Fruit fly (Drosophila melanogaster) whole organism, pupa: ENCODE results near the gene Sh3beta.
A peak's percentile ranks its signal among the peaks of the same experiment; 100 is the strongest.

ENCODE experiments used
- CG10348 ChIP-seq: fragments of 200-800 bp; sonication (Bioruptor generic); IDR thresholded peaks from 2 replicates; pipeline ENCODE4 v1.3.6; 2022; ENCODE audit warnings: missing biosample characterization, missing genetic modification characterization
- CG12605 ChIP-seq: fragments of 200-800 bp; sonication (Bioruptor generic); IDR thresholded peaks from 2 replicates; pipeline ENCODE4 v1.3.6; 2022; ENCODE audit warnings: missing biosample characterization, missing genetic modification characterization
- CG13204 ChIP-seq: fragments of 200-800 bp; sonication (Bioruptor generic); optimal IDR thresholded peaks from 2 replicates; lab custom pipeline; 2018; ENCODE audit warnings: missing biosample characterization, mild to moderate bottlenecking, missing genetic modification characterization, moderate library complexity
- CG14655 ChIP-seq: fragments of 200-800 bp; sonication (Bioruptor generic); optimal IDR thresholded peaks from 3 replicates; lab custom pipeline; 2017; ENCODE audit warnings: mild to moderate bottlenecking, missing biosample characterization, missing genetic modification reagents, missing genetic modification characterization
- CG15710 ChIP-seq: fragments of 200-800 bp; sonication (Bioruptor generic); optimal IDR thresholded peaks from 2 replicates; lab custom pipeline; 2018; ENCODE audit warnings: missing biosample characterization, mild to moderate bottlenecking, missing genetic modification characterization, moderate library complexity
- CG17806 ChIP-seq: fragments of 200-800 bp; sonication (Bioruptor generic); optimal IDR thresholded peaks from 2 replicates; lab custom pipeline; 2018; ENCODE audit warnings: missing biosample characterization, mild to moderate bottlenecking, missing genetic modification characterization, moderate library complexity
- CG32121 ChIP-seq: fragments of 200-800 bp; sonication (Bioruptor generic); IDR thresholded peaks from 2 replicates; pipeline ENCODE4 v1.3.6; 2022; ENCODE audit warnings: missing biosample characterization, missing genetic modification characterization
- CG34367 ChIP-seq: fragments of 200-800 bp; sonication (Bioruptor generic); optimal IDR thresholded peaks from 2 replicates; lab custom pipeline; 2018; ENCODE audit warnings: missing biosample characterization, mild to moderate bottlenecking, missing genetic modification characterization
- CG4496 ChIP-seq: fragments of 200-800 bp; sonication (Bioruptor generic); IDR thresholded peaks from 3 replicates; pipeline ENCODE4 v1.3.6; 2022; ENCODE audit warnings: missing biosample characterization, missing genetic modification characterization
- CG8159 ChIP-seq: fragments of 200-800 bp; sonication (Bioruptor generic); optimal IDR thresholded peaks from 3 replicates; lab custom pipeline; 2018; ENCODE audit warnings: missing biosample characterization, mild to moderate bottlenecking, missing genetic modification characterization, moderate library complexity
- CG8301 ChIP-seq: fragments of 200-800 bp; sonication (Bioruptor generic); optimal IDR thresholded peaks from 2 replicates; lab custom pipeline; 2018; ENCODE audit warnings: missing biosample characterization, mild to moderate bottlenecking, missing genetic modification characterization
- CG9948 ChIP-seq: fragments of 200-800 bp; sonication (Bioruptor generic); optimal IDR thresholded peaks from 2 replicates; lab custom pipeline; 2018; ENCODE audit warnings: missing biosample characterization, mild to moderate bottlenecking, missing genetic modification characterization, moderate library complexity
- D1 ChIP-seq: fragments of 200-800 bp; sonication (Bioruptor generic); optimal IDR thresholded peaks from 2 replicates; lab custom pipeline; 2018; ENCODE audit warnings: missing biosample characterization, mild to moderate bottlenecking, missing genetic modification characterization, moderate library complexity
- EcR ChIP-seq: fragments of 200-800 bp; sonication (Bioruptor generic); optimal IDR thresholded peaks from 3 replicates; lab custom pipeline; 2019; ENCODE audit warnings: missing biosample characterization, missing genetic modification characterization, mild to moderate bottlenecking, moderate library complexity, missing genetic modification reagents
- Ets98B ChIP-seq: fragments of 200-800 bp; sonication (Bioruptor generic); IDR thresholded peaks from 2 replicates; pipeline ENCODE4 v1.3.6; 2022; ENCODE audit warnings: missing biosample characterization, missing genetic modification characterization
- Pif1A ChIP-seq: fragments of 200-800 bp; sonication (Bioruptor generic); optimal IDR thresholded peaks from 3 replicates; lab custom pipeline; 2016; ENCODE audit warnings: missing biosample characterization, missing genetic modification characterization
- Pif1B ChIP-seq: fragments of 200-800 bp; sonication (Bioruptor generic); optimal IDR thresholded peaks from 3 replicates; lab custom pipeline; 2016; ENCODE audit warnings: missing biosample characterization, missing genetic modification characterization
- Snoo ChIP-seq: fragments of 200-800 bp; sonication (Bioruptor generic); optimal IDR thresholded peaks from 3 replicates; lab custom pipeline; 2017; ENCODE audit warnings: missing biosample characterization, mild to moderate bottlenecking, missing genetic modification characterization, inconsistent platforms
- fd96Ca ChIP-seq: fragments of 200-800 bp; sonication (Bioruptor generic); IDR thresholded peaks from 3 replicates; pipeline ENCODE4 v1.3.6; 2022; ENCODE audit warnings: missing biosample characterization, missing genetic modification characterization
- gl ChIP-seq: fragments of 200-800 bp; sonication (Bioruptor generic); optimal IDR thresholded peaks from 2 replicates; lab custom pipeline; 2018; ENCODE audit warnings: missing biosample characterization, mild to moderate bottlenecking, missing genetic modification characterization
- rn ChIP-seq: fragments of 200-800 bp; sonication (Bioruptor generic); IDR thresholded peaks from 2 replicates; pipeline ENCODE4 v1.3.6; 2022; ENCODE audit warnings: missing biosample characterization, missing genetic modification characterization

Sh3beta gene

DNA sequence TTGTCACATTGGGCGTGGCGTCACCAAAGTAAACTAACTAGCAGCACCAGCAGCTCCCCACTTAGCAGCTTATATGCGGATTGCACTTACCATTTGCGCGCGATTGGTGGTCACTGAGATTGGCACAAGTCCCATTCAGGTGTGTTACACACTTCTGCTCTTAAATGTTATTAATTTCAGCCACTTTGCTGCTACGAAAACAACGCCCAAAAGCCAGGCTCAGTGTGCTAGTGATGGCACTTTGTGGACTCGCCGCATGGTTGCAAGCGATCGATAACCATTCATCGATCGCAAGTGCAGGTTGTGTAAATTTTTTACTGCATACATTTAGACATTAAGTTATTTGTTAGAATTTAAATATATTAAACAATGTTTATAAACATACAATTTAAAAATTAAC lies 34.1 kb downstream of the Sh3beta start, which contains the start of the genes wrm1 and wrm2:
Gene wrm1, minus strand, starts transcription at position 237 of the 400 bp plus-strand sequence.
Gene wrm2, minus strand, starts transcription at position 237 of the 400 bp plus-strand sequence.
- TF ChIP-seq CG4496 (GFP tag; lab: Robert Waterston, UW) = 0 out of 3 replicates have a peak, but pooled peaks have one; percentile 16
- no peak for TF ChIP-seq Pif1A (GFP tag; lab: Kevin White, UChicago)
- TF ChIP-seq, all 21 proteins: peak for 1

DNA sequence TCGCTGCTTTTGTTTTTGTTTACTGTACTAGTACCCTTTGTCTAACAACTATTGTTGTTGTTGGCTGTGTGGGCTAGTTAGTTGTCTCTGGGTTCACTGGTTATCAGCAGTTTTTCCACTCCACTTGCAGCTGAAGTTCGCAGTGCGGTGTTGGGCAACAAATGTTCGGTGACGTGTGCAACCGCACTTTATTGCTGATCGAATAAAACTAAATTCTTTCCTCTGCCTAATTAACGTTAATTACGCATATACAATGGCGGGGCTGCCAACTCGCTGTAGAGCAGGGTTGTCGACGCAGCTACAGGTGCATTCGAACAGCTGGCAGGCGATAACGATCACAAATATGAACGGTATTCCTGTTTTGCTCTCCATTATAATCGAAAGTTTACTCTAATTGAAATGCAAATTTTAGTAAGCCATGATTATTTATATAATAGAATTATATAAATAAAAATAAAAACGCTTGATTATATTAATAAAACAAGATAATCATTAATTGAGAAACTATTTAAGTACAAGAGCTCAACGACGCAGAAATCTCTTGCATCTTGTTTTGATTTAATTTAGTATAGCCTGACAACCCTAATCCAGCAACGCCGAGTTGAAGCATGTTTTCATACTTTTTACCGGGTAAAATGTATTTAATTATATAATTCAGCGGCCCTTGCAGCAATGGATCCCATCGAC lies 40.4 kb downstream of the Sh3beta start, which contains the start of the genes mrva, CG42307 and mus312:
Gene mrva, minus strand, starts transcription at position 276 of the 687 bp plus-strand sequence.
Gene CG42307, plus strand, starts transcription at position 566 of the 687 bp plus-strand sequence.
Gene mus312, plus strand, starts transcription at position 566 of the 687 bp plus-strand sequence.
- peak; percentile 82 for TF ChIP-seq Snoo (tag; lab: Kevin White, UChicago)
- TF ChIP-seq CG32121 (GFP tag; lab: Robert Waterston, UW) = peak; percentile 79
- TF ChIP-seq CG15710 = peak; percentile 90
- peak; percentile 70 for TF ChIP-seq EcR (GFP tag; lab: Kevin White, UChicago)
- peak; percentile 51; the same call in 1 of the 2 replicates for TF ChIP-seq CG12605 (GFP tag; lab: Robert Waterston, UW)
- peak; percentile 73 for TF ChIP-seq CG34367
- peak; percentile 80 for TF ChIP-seq CG9948 (tag; lab: Kevin White, UChicago)
- TF ChIP-seq CG4496 (GFP tag; lab: Robert Waterston, UW) = peak; percentile 82
- TF ChIP-seq CG8159 (tag; lab: Kevin White, UChicago) = peak; percentile 89
- no peak for TF ChIP-seq Pif1B (GFP tag; lab: Kevin White, UChicago)
- peak; percentile 83 for TF ChIP-seq CG17806
- TF ChIP-seq CG8301 = no peak
- no peak for TF ChIP-seq rn (GFP tag; lab: Robert Waterston, UW)
- TF ChIP-seq fd96Ca = peak; percentile 23; the same call in 1 of the 3 replicates
- peak; percentile 57 for TF ChIP-seq Ets98B (GFP tag; lab: Robert Waterston, UW)
- TF ChIP-seq, all 21 proteins: peak for 12

DNA sequence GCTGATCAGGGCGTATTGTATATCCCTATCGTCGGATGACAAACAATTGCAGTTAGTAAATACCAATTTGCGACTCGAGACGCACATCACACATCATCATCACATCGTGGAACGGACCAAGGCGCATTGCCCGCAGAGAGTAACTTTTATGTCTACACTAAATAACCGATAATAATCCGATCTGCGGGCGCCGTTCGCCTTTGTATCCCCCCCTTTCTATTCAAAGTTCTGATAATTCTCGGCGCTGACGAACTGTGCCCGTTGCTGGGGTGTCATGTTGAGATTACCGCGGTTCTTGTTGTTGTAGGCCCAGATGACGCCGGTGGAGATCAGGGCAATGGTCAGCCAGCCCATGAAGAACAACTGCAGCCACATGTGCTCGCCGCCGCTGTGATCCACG lies 42.4 kb downstream of the Sh3beta start:
- TF ChIP-seq EcR (GFP tag; lab: Kevin White, UChicago) = peak; percentile 53
- no peak for TF ChIP-seq CG10348

DNA sequence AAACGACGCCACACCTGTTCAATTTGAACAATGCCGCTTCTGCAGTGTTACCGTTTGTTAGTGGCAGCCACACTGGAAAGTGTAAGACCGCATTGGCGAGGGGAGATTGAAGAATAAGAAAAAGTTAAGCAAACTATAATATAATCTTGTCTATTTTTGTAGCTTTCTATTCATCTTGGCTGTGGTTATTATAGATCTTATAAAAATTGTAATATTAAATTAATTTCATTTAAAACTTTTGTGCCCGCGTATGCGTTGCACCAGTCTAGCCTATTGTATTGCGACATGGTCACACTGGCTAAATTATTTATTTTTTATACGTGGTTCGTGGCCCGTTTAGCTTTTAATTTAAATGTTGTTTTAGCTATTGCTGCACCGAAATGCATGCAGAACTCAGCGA lies 45.7 kb downstream of the Sh3beta start, which contains the start of the genes RhoGEF4 and Rint1:
Gene RhoGEF4, minus strand, starts transcription at position 64 of the 400 bp plus-strand sequence.
Gene Rint1, plus strand, starts transcription at position 272 of the 400 bp plus-strand sequence.
- TF ChIP-seq CG4496 (GFP tag; lab: Robert Waterston, UW) (0 out of 3 replicates have a peak, but pooled peaks have one; percentile 30), CG12605 (GFP tag; lab: Robert Waterston, UW) (no peak), CG9948 (tag; lab: Kevin White, UChicago) (peak; percentile 36), Snoo (tag; lab: Kevin White, UChicago) (no peak), EcR (GFP tag; lab: Kevin White, UChicago) (no peak), CG8301 (no peak), CG34367 (no peak), CG14655 (no peak), Pif1B (GFP tag; lab: Kevin White, UChicago) (no peak), rn (GFP tag; lab: Robert Waterston, UW) (no peak), CG32121 (GFP tag; lab: Robert Waterston, UW) (peak; percentile 43; the same call in 1 of the 2 replicates), Ets98B (GFP tag; lab: Robert Waterston, UW) (no peak), fd96Ca (peak; percentile 43; the same call in 1 of the 3 replicates), CG15710 (peak; percentile 40), Pif1A (GFP tag; lab: Kevin White, UChicago) (no peak), CG13204 (GFP tag; lab: Kevin White, UChicago) (no peak), gl (tag; lab: Kevin White, UChicago) (no peak), CG17806 (peak; percentile 16), D1 (tag; lab: Kevin White, UChicago) (no peak), CG8159 (tag; lab: Kevin White, UChicago) (peak; percentile 62), CG10348 (no peak)

DNA sequence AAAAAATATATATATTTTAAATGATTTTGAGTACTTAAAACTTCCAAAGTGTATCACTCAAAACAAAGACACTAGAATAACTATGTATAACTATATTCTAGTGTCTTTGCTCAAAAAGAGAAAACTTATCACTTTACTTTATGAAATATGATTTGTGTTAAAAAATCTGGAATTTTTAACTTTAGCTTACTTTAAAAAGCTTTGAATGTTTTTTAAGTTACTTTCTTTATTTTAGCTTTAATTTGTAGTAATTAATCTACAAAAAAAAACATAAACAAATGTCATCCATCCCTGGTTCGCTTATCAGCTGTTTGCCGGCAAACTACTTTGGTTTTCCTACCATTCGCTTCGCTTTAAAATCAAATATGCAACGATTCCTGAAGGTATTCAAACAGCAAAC lies 49.3 kb downstream of the Sh3beta start, which contains the start of gene CG8607:
Gene CG8607, plus strand, starts transcription at position 301 of the 400 bp plus-strand sequence.
- TF ChIP-seq CG14655 = no peak
- no peak for TF ChIP-seq Pif1B (GFP tag; lab: Kevin White, UChicago)
- no peak for TF ChIP-seq EcR (GFP tag; lab: Kevin White, UChicago)
- TF ChIP-seq D1 (tag; lab: Kevin White, UChicago) = no peak
- TF ChIP-seq CG12605 (GFP tag; lab: Robert Waterston, UW) = no peak
- TF ChIP-seq CG10348 = no peak
- TF ChIP-seq gl (tag; lab: Kevin White, UChicago) = no peak
- TF ChIP-seq CG32121 (GFP tag; lab: Robert Waterston, UW) = no peak
- no peak for TF ChIP-seq CG4496 (GFP tag; lab: Robert Waterston, UW)
- TF ChIP-seq Ets98B (GFP tag; lab: Robert Waterston, UW) = no peak
- TF ChIP-seq rn (GFP tag; lab: Robert Waterston, UW) = no peak
- no peak for TF ChIP-seq Snoo (tag; lab: Kevin White, UChicago)
- TF ChIP-seq fd96Ca = no peak
